Fruit fly (Drosophila melanogaster): Measurements from ENCODE around the gene CG31510.

CG31510 gene

dm6 chr3R:25168259-25168972 lies 45.7 kb upstream of the CG31510 start (continued):
- TF ChIP-seq toy (GFP tag; IDR thresholded peaks at IDR 0.05) (no peak), CG31224 (GFP tag; IDR thresholded peaks at IDR 0.05) (0 out of 2 replicates have a peak, but pooled peaks have one; percentile 28), tup (GFP tag; optimal IDR thresholded peaks at IDR 0.05) (no peak), Atf-2 (GFP tag; optimal IDR thresholded peaks at IDR 0.05) (peak; percentile 19), grau (tag; optimal IDR thresholded peaks at IDR 0.05) (peak; percentile 57), MBD-R2 (GFP tag; IDR thresholded peaks at IDR 0.05) (no peak), Tbp (GFP tag; optimal IDR thresholded peaks at IDR 0.05) (no peak), Fer2 (tag; optimal IDR thresholded peaks at IDR 0.05) (no peak), al (GFP tag; IDR thresholded peaks at IDR 0.05) (0 out of 2 replicates have a peak, but pooled peaks have one; percentile 4), B-H2 (GFP tag; optimal IDR thresholded peaks at IDR 0.05) (no peak), CG12942 (GFP tag; optimal IDR thresholded peaks at IDR 0.05) (no peak), az2 (GFP tag; optimal IDR thresholded peaks at IDR 0.05) (peak; percentile 4), Aef1 (GFP tag; IDR thresholded peaks at IDR 0.05) (no peak), CG1792 (GFP tag; optimal IDR thresholded peaks at IDR 0.05) (no peak), pho (GFP tag; optimal IDR thresholded peaks at IDR 0.05) (peak; percentile 7), CG7839 (tag; optimal IDR thresholded peaks at IDR 0.05) (peak; percentile 65), CG1602 (GFP tag; optimal IDR thresholded peaks at IDR 0.05) (no peak), Scr (GFP tag; IDR thresholded peaks at IDR 0.05; ENCODE audit: partially characterized antibody) (no peak), CG14860 (GFP tag; IDR thresholded peaks at IDR 0.05; ENCODE audit: partially characterized antibody) (no peak), yki (optimal IDR thresholded peaks at IDR 0.05) (no peak), gsb-n (tag; optimal IDR thresholded peaks at IDR 0.05) (peak; percentile 22), CG14710 (tag; optimal IDR thresholded peaks at IDR 0.05) (peak; percentile 30), CG6254 (GFP tag; optimal IDR thresholded peaks at IDR 0.05) (peak; percentile 38), fd96Cb (tag; optimal IDR thresholded peaks at IDR 0.05) (peak; percentile 60), CG7357 (GFP tag; IDR thresholded peaks at IDR 0.05) (no peak), pros (GFP tag; optimal IDR thresholded peaks at IDR 0.05) (peak; percentile 71), ssp (GFP tag; IDR thresholded peaks at IDR 0.05) (no peak), Elba2 (GFP tag; optimal IDR thresholded peaks at IDR 0.05) (no peak), Sry-δ (GFP tag; optimal IDR thresholded peaks at IDR 0.05) (no peak), CG17186 (GFP tag; optimal IDR thresholded peaks at IDR 0.05) (no peak), ash1 (GFP tag; optimal IDR thresholded peaks at IDR 0.05) (no peak), CG7271 (tag; optimal IDR thresholded peaks at IDR 0.05) (no peak), Antp (GFP tag; optimal IDR thresholded peaks at IDR 0.05) (no peak), CG1832 (GFP tag; optimal IDR thresholded peaks at IDR 0.05) (no peak), lilli (GFP tag; optimal IDR thresholded peaks at IDR 0.05) (peak; percentile 60), HLHmδ (GFP tag; optimal IDR thresholded peaks at IDR 0.05) (no peak), NC2α (GFP tag; optimal IDR thresholded peaks at IDR 0.05) (no peak), CG8290 (GFP tag; optimal IDR thresholded peaks at IDR 0.05) (no peak), CG8290 (tag; optimal IDR thresholded peaks at IDR 0.05) (peak in 1 of 2 experiments; percentile 29), CG3281 (GFP tag; optimal IDR thresholded peaks at IDR 0.05) (peak; percentile 52), sens-2 (GFP tag; IDR thresholded peaks at IDR 0.05) (no peak), CG4707 (GFP tag; optimal IDR thresholded peaks at IDR 0.05) (no peak), CG3407 (GFP tag; optimal IDR thresholded peaks at IDR 0.05) (no peak), Dip2 (GFP tag; IDR thresholded peaks at IDR 0.05) (no peak), BEAF-32 (GFP tag; optimal IDR thresholded peaks at IDR 0.05) (no peak), CG18011 (GFP tag; optimal IDR thresholded peaks at IDR 0.05) (no peak), CG10321 (GFP tag; IDR thresholded peaks at IDR 0.05) (no peak), CG10462 (GFP tag; optimal IDR thresholded peaks at IDR 0.05) (no peak), CG6765 (GFP tag; optimal IDR thresholded peaks at IDR 0.05) (no peak), peb (GFP tag; IDR thresholded peaks at IDR 0.05) (no peak), CG6854 (GFP tag; optimal IDR thresholded peaks at IDR 0.05) (peak; percentile 31)
